Fruit fly (Drosophila melanogaster): Measurements from ENCODE around the gene wgn.

Gene wgn

dm6 chrX:18643057-18643656, 8.4 kb upstream of the wgn start:
- TF ChIP-seq CG30431 (GFP tag; optimal IDR thresholded peaks at IDR 0.05) = no peak
- TF ChIP-seq CG6791 (GFP tag; IDR thresholded peaks at IDR 0.05; ENCODE audit: partially characterized antibody) = no peak
- TF ChIP-seq twi (tag; optimal IDR thresholded peaks at IDR 0.05) = peak; percentile 12
- TF ChIP-seq Dip3 (GFP tag; optimal IDR thresholded peaks at IDR 0.05) = no peak
- peak in 1 of 2 experiments; percentile 95 for TF ChIP-seq Hr78 (GFP tag; optimal IDR thresholded peaks at IDR 0.05)
- TF ChIP-seq chinmo (GFP tag; IDR thresholded peaks at IDR 0.05; ENCODE audit: partially characterized antibody) = 0 out of 4 replicates have a peak, but pooled peaks have one; percentile 44
- no peak for TF ChIP-seq HLH54F (GFP tag; optimal IDR thresholded peaks at IDR 0.05)
- TF ChIP-seq CG7745 (tag; optimal IDR thresholded peaks at IDR 0.05) = no peak
- no peak for TF ChIP-seq CG11695 (GFP tag; IDR thresholded peaks at IDR 0.05)
- peak; percentile 62 for TF ChIP-seq cg (GFP tag; optimal IDR thresholded peaks at IDR 0.05)
- 0 out of 2 replicates have a peak, but pooled peaks have one; percentile 17 for TF ChIP-seq CG8765 (GFP tag; IDR thresholded peaks at IDR 0.05)
- TF ChIP-seq CG3838 (GFP tag; optimal IDR thresholded peaks at IDR 0.05) = no peak
- TF ChIP-seq crol (GFP tag; IDR thresholded peaks at IDR 0.05) = peak; percentile 69

- no peak for TF ChIP-seq CG9609 (GFP tag; optimal IDR thresholded peaks at IDR 0.05)
- TF ChIP-seq CG4360 (GFP tag; IDR thresholded peaks at IDR 0.05) = peak; percentile 72
- peak in 1 of 2 experiments; percentile 76 for TF ChIP-seq Hr78 (GFP tag; optimal IDR thresholded peaks at IDR 0.05)
- TF ChIP-seq pros (GFP tag; optimal IDR thresholded peaks at IDR 0.05) = peak; percentile 40
- no peak for TF ChIP-seq btn (GFP tag; optimal IDR thresholded peaks at IDR 0.05)
- TF ChIP-seq crol (GFP tag; IDR thresholded peaks at IDR 0.05) = peak; percentile 91
- TF ChIP-seq MBD-R2 (GFP tag; IDR thresholded peaks at IDR 0.05) = no peak
- TF ChIP-seq hbn (GFP tag; IDR thresholded peaks at IDR 0.05; ENCODE audit: partially characterized antibody) = no peak
- peak; percentile 47 for TF ChIP-seq CG17385 (GFP tag; optimal IDR thresholded peaks at IDR 0.05)
- no peak for TF ChIP-seq CTCF (GFP tag; optimal IDR thresholded peaks at IDR 0.05)
- TF ChIP-seq Nf-YC (tag; optimal IDR thresholded peaks at IDR 0.05) = peak; percentile 21
- peak; percentile 49 for TF ChIP-seq Med (GFP tag)
- TF ChIP-seq CG1832 (GFP tag; optimal IDR thresholded peaks at IDR 0.05) = peak; percentile 69
- no peak for TF ChIP-seq wor (GFP tag; IDR thresholded peaks at IDR 0.05)
Observed at dm6 chrX:18636275-18636947, 1.7 kb upstream of the wgn start.

DNA sequence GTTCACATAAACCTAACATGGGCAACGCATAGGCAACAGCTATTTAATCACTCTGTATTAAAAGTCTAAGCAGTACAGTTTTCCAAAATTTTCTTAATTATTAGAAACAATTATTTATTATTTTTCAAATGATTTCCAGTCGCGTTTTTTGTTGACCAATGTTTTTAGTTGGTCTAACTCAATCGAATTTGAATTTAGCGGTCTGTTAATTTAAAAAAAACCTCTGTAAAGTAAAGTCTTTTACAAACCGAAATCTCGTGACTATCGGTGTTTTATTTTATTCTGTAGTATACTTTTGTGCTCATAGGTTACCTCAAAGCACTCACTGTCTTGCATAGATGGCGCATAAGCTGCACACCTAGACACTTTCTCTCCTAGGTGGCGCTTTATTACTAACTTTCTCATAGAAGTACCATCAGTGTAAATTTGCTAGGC, 427 bp upstream of the wgn start:
- TF ChIP-seq sob (GFP tag; IDR thresholded peaks at IDR 0.05) = 0 out of 2 replicates have a peak, but pooled peaks have one; percentile 35
- peak; percentile 6 for TF ChIP-seq CG2712 (tag; optimal IDR thresholded peaks at IDR 0.05)
- TF ChIP-seq CG42726 (GFP tag; IDR thresholded peaks at IDR 0.05; ENCODE audit: partially characterized antibody) = peak; percentile 83
- TF ChIP-seq CG12659 (GFP tag; optimal IDR thresholded peaks at IDR 0.05) = peak; percentile 27
- TF ChIP-seq CG31441 (GFP tag; IDR thresholded peaks at IDR 0.05) = no peak
- TF ChIP-seq BEAF-32 (GFP tag; optimal IDR thresholded peaks at IDR 0.05) = peak; percentile 77
- TF ChIP-seq Spps (tag; optimal IDR thresholded peaks at IDR 0.05) = no peak
- peak; percentile 38 for TF ChIP-seq CG15696 (tag; optimal IDR thresholded peaks at IDR 0.05)
- TF ChIP-seq klu (GFP tag; IDR thresholded peaks at IDR 0.05) = no peak
- peak; percentile 98 for TF ChIP-seq CG15073 (GFP tag; optimal IDR thresholded peaks at IDR 0.05)
- no peak for TF ChIP-seq ems (GFP tag; optimal IDR thresholded peaks at IDR 0.05)
- TF ChIP-seq CG9609 (GFP tag; optimal IDR thresholded peaks at IDR 0.05) = peak; percentile 12
- peak; percentile 42; the same call in 1 of the 2 replicates for TF ChIP-seq CG11085 (GFP tag; IDR thresholded peaks at IDR 0.05)
- TF ChIP-seq CG12769 (tag; optimal IDR thresholded peaks at IDR 0.05) = peak; percentile 31
- peak; percentile 40 for TF ChIP-seq jumu (GFP tag; optimal IDR thresholded peaks at IDR 0.05)
- TF ChIP-seq Atf3 (GFP tag; optimal IDR thresholded peaks at IDR 0.05) = no peak
- TF ChIP-seq pho (GFP tag; optimal IDR thresholded peaks at IDR 0.05) = peak; percentile 27
- peak; percentile 52 for TF ChIP-seq CG5245 (GFP tag; optimal IDR thresholded peaks at IDR 0.05)
- peak; percentile 37 for TF ChIP-seq Dad (GFP tag; optimal IDR thresholded peaks at IDR 0.05)
- no peak for TF ChIP-seq corto (GFP tag; optimal IDR thresholded peaks at IDR 0.05)
- peak; percentile 89 for TF ChIP-seq CG10979 (tag; optimal IDR thresholded peaks at IDR 0.05)
- TF ChIP-seq sqz (GFP tag; optimal IDR thresholded peaks at IDR 0.05) = peak; percentile 71
- peak; percentile 20 for TF ChIP-seq cwo (GFP tag; optimal IDR thresholded peaks at IDR 0.05)
